Worm (Caenorhabditis elegans) whole organism, L3 larva: Measurements from ENCODE around the gene K10C2.14.

Source experiments
- ceh-16 ChIP-seq: sonication (generic microtip); optimal IDR thresholded peaks from 2 replicates; lab custom pipeline; 2017; ENCODE audit warnings: missing biosample characterization, missing genetic modification characterization
- nhr-11 ChIP-seq: fragments of 150-350 bp; optimal IDR thresholded peaks from 2 replicates; lab custom pipeline; 2014; ENCODE audit warnings: missing biosample characterization, missing genetic modification characterization
- nhr-237 ChIP-seq: fragments of 150-350 bp; optimal IDR thresholded peaks from 2 replicates; lab custom pipeline; 2014; ENCODE audit warnings: missing biosample characterization, missing genetic modification characterization
- nhr-28 ChIP-seq: fragments of 150-350 bp; optimal IDR thresholded peaks from 2 replicates; lab custom pipeline; 2014; ENCODE audit warnings: missing biosample characterization, missing genetic modification characterization
- snpc-4 ChIP-seq: fragments of 150-350 bp; optimal IDR thresholded peaks from 2 replicates; lab custom pipeline; 2014; ENCODE audit warnings: missing biosample characterization, missing genetic modification characterization
- zag-1 ChIP-seq: fragments of 150-350 bp; optimal IDR thresholded peaks from 2 replicates; lab custom pipeline; 2014; ENCODE audit warnings: missing biosample characterization, missing genetic modification characterization

DNA sequence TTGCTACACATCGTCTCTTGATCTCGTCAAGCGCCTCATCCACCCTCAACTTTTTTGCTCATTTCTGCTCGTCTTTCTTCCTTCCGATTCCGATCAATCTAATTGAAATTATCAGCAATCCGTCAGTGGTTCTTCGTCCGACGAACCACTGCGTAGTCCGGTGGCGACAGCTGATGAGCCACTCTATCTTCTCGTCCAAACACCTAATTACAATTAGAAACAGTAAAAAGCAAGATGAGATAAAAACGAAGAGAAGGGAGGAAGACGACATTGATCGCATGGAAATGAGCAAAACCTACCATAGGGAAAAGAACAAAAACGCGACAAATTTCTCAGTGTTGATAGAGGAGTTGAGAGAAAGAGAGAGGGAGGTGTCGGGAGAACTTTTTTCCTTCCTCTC is 40.9 kb downstream of the K10C2.14 start:
- no peak for TF ChIP-seq zag-1
- no peak for TF ChIP-seq ceh-16
- TF ChIP-seq snpc-4, result no peak
- TF ChIP-seq nhr-28, result no peak
- no peak for TF ChIP-seq nhr-237
- TF ChIP-seq nhr-11 (tag; lab: Kevin White, UChicago), result no peak
